ENCODE assay signal across 5 worm cellular contexts in genomic region chrX:3773233-3773632, ce11.
TF ChIP-seq lines count a peak whose summit lies in the region.

No protein-coding gene starts in this region.

TF ChIP-seq in whole organism, L1 larva, 84 proteins besides CTCF, POLR2A, EP300 and RAD21:
- TF ChIP-seq efl-1 (optimal IDR thresholded peaks at IDR 0.05; lab: Kevin White, UChicago), result no peak
- TF ChIP-seq efl-1 (GFP tag; optimal IDR thresholded peaks at IDR 0.05 in 1 of 2; lab: Kevin White, UChicago), result peak in 1 of 2 experiments; percentile 83
- peak; percentile 95 for TF ChIP-seq blmp-1 (tag; optimal IDR thresholded peaks at IDR 0.05; lab: Kevin White, UChicago)
- TF ChIP-seq lir-3 (tag; optimal IDR thresholded peaks at IDR 0.05; lab: Kevin White, UChicago; ENCODE audit: poor library complexity), result no peak
- TF ChIP-seq lin-14 (GFP tag; optimal IDR thresholded peaks at IDR 0.05; lab: Kevin White, UChicago), result peak; percentile 18

TF ChIP-seq in whole organism, L2 larva, 48 proteins besides CTCF, POLR2A, EP300 and RAD21:
- TF ChIP-seq ztf-11 (tag; optimal IDR thresholded peaks at IDR 0.05; lab: Kevin White, UChicago) (no peak), blmp-1 (tag; optimal IDR thresholded peaks at IDR 0.05; lab: Kevin White, UChicago; ENCODE audit: insufficient read depth) (peak; percentile 32)

TF ChIP-seq in whole organism, L3 larva, 47 proteins besides CTCF, POLR2A, EP300 and RAD21:
- TF ChIP-seq skn-1 (tag; optimal IDR thresholded peaks at IDR 0.05; lab: Kevin White, UChicago) (no peak), nhr-23 (tag; optimal IDR thresholded peaks at IDR 0.05; lab: Kevin White, UChicago) (peak; percentile 42)

TF ChIP-seq in whole organism, L4 larva, 104 proteins besides CTCF, POLR2A, EP300 and RAD21:
- TF ChIP-seq egl-27 (tag; optimal IDR thresholded peaks at IDR 0.05; lab: Kevin White, UChicago) (no peak), aha-1 (tag; lab: Kevin White, UChicago) (peak; percentile 4), nhr-28 (tag; optimal IDR thresholded peaks at IDR 0.05; lab: Kevin White, UChicago) (peak; percentile 7), ZK546.5 (tag; optimal IDR thresholded peaks at IDR 0.05; lab: Kevin White, UChicago) (no peak), unc-62 (GFP tag; optimal IDR thresholded peaks at IDR 0.05 in 1 of 2; lab: Kevin White, UChicago) (peak in 1 of 2 experiments; percentile 95), unc-62 (tag; optimal IDR thresholded peaks at IDR 0.05; lab: Kevin White, UChicago) (no peak), lin-29 (GFP tag; IDR thresholded peaks at IDR 0.05; lab: Robert Waterston, UW) (no peak), hlh-11 (tag; optimal IDR thresholded peaks at IDR 0.05; lab: Kevin White, UChicago) (peak; percentile 14), mxl-3 (GFP tag; optimal IDR thresholded peaks at IDR 0.05; lab: Kevin White, UChicago) (peak; percentile 5)
TF ChIP-seq in whole organism, L4 larva: peak in this region for 5.

TF ChIP-seq in whole organism, mixed stage, embryonic, 35 proteins besides CTCF, POLR2A, EP300 and RAD21:
- no peak for TF ChIP-seq lsy-2 (tag; optimal IDR thresholded peaks at IDR 0.05; lab: Kevin White, UChicago)
- no peak for TF ChIP-seq unc-120 (tag; optimal IDR thresholded peaks at IDR 0.05; lab: Kevin White, UChicago; ENCODE audit: poor library complexity, severe bottlenecking)
- peak; percentile 28 for TF ChIP-seq blmp-1 (tag; optimal IDR thresholded peaks at IDR 0.05; lab: Kevin White, UChicago)
- TF ChIP-seq nhr-76 (tag; optimal IDR thresholded peaks at IDR 0.05; lab: Kevin White, UChicago), result no peak

Comparison
In these comparisons a context has a peak if more than half of its experiments do, and no peak if none do; other contexts are left out.
1. Of the 29 proteins assayed by ChIP-seq in both whole organism, L4 larva and whole organism, L1 larva: peak only in whole organism, L4 larva: aha-1 and nhr-28; only in whole organism, L1 larva: none; in both: none; in neither: 26; mixed calls (peak in some experiments, not most) for 1.